Worm (Caenorhabditis elegans) whole organism, young adult: ENCODE data around the gene Y57G11C.46.
"Not testable (repeated sequence)": the region's sequence is repeated elsewhere in the genome, so short reads cannot be mapped to it uniquely, and the experiment has no call there.

Source experiments
- C06A6.2 ChIP-seq: fragments of 200-800 bp; sonication (Bioruptor generic); conservative IDR thresholded peaks from 2 replicates; pipeline ENCODE4 v1.3.6; 2022; ENCODE audit warnings: missing genetic modification characterization, missing compliant biosample characterization
- K11D2.4 ChIP-seq: fragments of 200-800 bp; sonication (Bioruptor generic); IDR thresholded peaks from 2 replicates; pipeline ENCODE4 v1.3.6; 2022; ENCODE audit warnings: missing genetic modification reagents, missing genetic modification characterization, missing compliant biosample characterization
- K12H6.12 ChIP-seq: fragments of 200-800 bp; sonication (Bioruptor generic); optimal IDR thresholded peaks from 2 replicates; lab custom pipeline; 2018; ENCODE audit warnings: mild to moderate bottlenecking, missing genetic modification characterization, missing compliant biosample characterization
- Y53G8AR.9 ChIP-seq: fragments of 200-800 bp; sonication (Bioruptor generic); conservative IDR thresholded peaks from 2 replicates; pipeline ENCODE4 v1.3.6; 2022; ENCODE audit warnings: missing genetic modification reagents, missing genetic modification characterization, missing compliant biosample characterization
- Y67H2A.10 ChIP-seq: fragments of 200-800 bp; sonication (Bioruptor generic); conservative IDR thresholded peaks from 2 replicates; pipeline ENCODE4 v1.3.6; 2022; ENCODE audit warnings: missing genetic modification reagents, missing genetic modification characterization, missing compliant biosample characterization
- Y95B8A.8 ChIP-seq: fragments of 200-800 bp; sonication (Bioruptor generic); IDR thresholded peaks from 2 replicates; pipeline ENCODE4 v1.3.6; 2022; ENCODE audit warnings: missing genetic modification reagents, missing genetic modification characterization, missing compliant biosample characterization
- ama-1 ChIP-seq, 3 experiments: fragments of 150-350 bp in 1 of 3; sonication (generic microtip) in 2 of 3; optimal IDR thresholded peaks; 2 replicates each; lab custom pipeline; 2014 to 2018; ENCODE audit warnings: missing biosample characterization in 2 of 3, missing genetic modification characterization in 2 of 3, missing genetic modification reagents in 2 of 3
- attf-5 ChIP-seq: fragments of 200-800 bp; sonication (Bioruptor generic); optimal IDR thresholded peaks from 2 replicates; lab custom pipeline; 2018; ENCODE audit warnings: mild to moderate bottlenecking, missing genetic modification characterization, missing compliant biosample characterization
- cebp-1 ChIP-seq, 2 experiments: fragments of 200-800 bp in 1 of 2; sonication (Bioruptor generic) in 1 of 2; sonication (generic microtip) in 1 of 2; IDR thresholded peaks in 1 of 2; optimal IDR thresholded peaks in 1 of 2; 2 replicates each; pipeline versions ENCODE4 v1.3.6 to Lab custom; 2017 to 2022; ENCODE audit warnings: missing compliant biosample characterization in 2 of 2, missing genetic modification characterization in 2 of 2, mild to moderate bottlenecking in 1 of 2, missing genetic modification reagents in 1 of 2, moderate library complexity in 1 of 2
- ceh-100 ChIP-seq: fragments of 200-800 bp; sonication (Bioruptor generic); IDR thresholded peaks from 2 replicates; pipeline ENCODE4 v1.3.6; 2022; ENCODE audit warnings: missing genetic modification reagents, missing genetic modification characterization, missing compliant biosample characterization
- ceh-27 ChIP-seq: fragments of 200-800 bp; sonication (Bioruptor generic); optimal IDR thresholded peaks from 2 replicates; lab custom pipeline; 2018; ENCODE audit warnings: mild to moderate bottlenecking, missing genetic modification characterization, moderate library complexity, missing compliant biosample characterization
- egl-44 ChIP-seq: fragments of 200-800 bp; sonication (Bioruptor generic); IDR thresholded peaks from 2 replicates; pipeline ENCODE4 v1.3.6; 2022; ENCODE audit warnings: missing genetic modification reagents, missing genetic modification characterization, missing compliant biosample characterization
- ekl-4 ChIP-seq: fragments of 200-800 bp; sonication (Bioruptor generic); IDR thresholded peaks from 2 replicates; pipeline ENCODE4 v1.3.6; 2022; ENCODE audit warnings: missing genetic modification reagents, missing genetic modification characterization, missing compliant biosample characterization
- him-1 ChIP-seq: sonication (generic microtip); optimal IDR thresholded peaks from 2 replicates; lab custom pipeline; 2016; ENCODE audit warnings: missing genotype, missing genetic modification reagents, missing genetic modification characterization, missing compliant biosample characterization
- hmg-1.2 ChIP-seq: fragments of 200-800 bp; sonication (Bioruptor generic); IDR thresholded peaks from 2 replicates; pipeline ENCODE4 v1.3.6; 2022; ENCODE audit warnings: missing genetic modification reagents, missing genetic modification characterization, missing compliant biosample characterization
- let-526 ChIP-seq: fragments of 200-800 bp; sonication (Bioruptor generic); IDR thresholded peaks from 2 replicates; pipeline ENCODE4 v1.3.6; 2022; ENCODE audit warnings: missing genetic modification reagents, missing genetic modification characterization, missing compliant biosample characterization
- lir-1 ChIP-seq: fragments of 200-800 bp; sonication (Bioruptor generic); conservative IDR thresholded peaks from 2 replicates; pipeline ENCODE4 v1.3.6; 2022; ENCODE audit warnings: missing genetic modification reagents, missing genetic modification characterization, missing compliant biosample characterization
- mcd-1 ChIP-seq: fragments of 200-800 bp; sonication (Bioruptor generic); IDR thresholded peaks from 2 replicates; pipeline ENCODE4 v1.3.6; 2022; ENCODE audit warnings: missing genetic modification reagents, missing genetic modification characterization, missing compliant biosample characterization
- nfyb-1 ChIP-seq: fragments of 200-800 bp; sonication (Bioruptor generic); IDR thresholded peaks from 2 replicates; pipeline ENCODE4 v1.3.6; 2022; ENCODE audit warnings: missing genetic modification reagents, missing genetic modification characterization, missing compliant biosample characterization
- nhr-80 ChIP-seq: sonication (generic microtip); optimal IDR thresholded peaks from 2 replicates; lab custom pipeline; 2016; ENCODE audit warnings: missing genetic modification characterization, missing compliant biosample characterization
- pbrm-1 ChIP-seq: fragments of 200-800 bp; sonication (Bioruptor generic); IDR thresholded peaks from 2 replicates; pipeline ENCODE4 v1.3.6; 2022; ENCODE audit warnings: missing genetic modification reagents, missing genetic modification characterization, missing compliant biosample characterization
- rcor-1 ChIP-seq: fragments of 200-800 bp; sonication (Bioruptor generic); IDR thresholded peaks from 2 replicates; pipeline ENCODE4 v1.3.6; 2022; ENCODE audit warnings: missing genetic modification reagents, missing genetic modification characterization, missing compliant biosample characterization
- snpc-4 ChIP-seq, 5 experiments: fragments of 150-350 bp in 1 of 5; sonication (generic microtip) in 4 of 5; optimal IDR thresholded peaks; 2 replicates each; lab custom pipeline; 2014 to 2018; ENCODE audit warnings: missing genetic modification characterization in 5 of 5, missing biosample characterization in 3 of 5, antibody characterized with exemption in 2 of 5, mild to moderate bottlenecking in 2 of 5, missing compliant biosample characterization in 2 of 5, missing genotype in 2 of 5, moderate library complexity in 2 of 5, missing genetic modification reagents in 1 of 5

Gene Y57G11C.46

DNA sequence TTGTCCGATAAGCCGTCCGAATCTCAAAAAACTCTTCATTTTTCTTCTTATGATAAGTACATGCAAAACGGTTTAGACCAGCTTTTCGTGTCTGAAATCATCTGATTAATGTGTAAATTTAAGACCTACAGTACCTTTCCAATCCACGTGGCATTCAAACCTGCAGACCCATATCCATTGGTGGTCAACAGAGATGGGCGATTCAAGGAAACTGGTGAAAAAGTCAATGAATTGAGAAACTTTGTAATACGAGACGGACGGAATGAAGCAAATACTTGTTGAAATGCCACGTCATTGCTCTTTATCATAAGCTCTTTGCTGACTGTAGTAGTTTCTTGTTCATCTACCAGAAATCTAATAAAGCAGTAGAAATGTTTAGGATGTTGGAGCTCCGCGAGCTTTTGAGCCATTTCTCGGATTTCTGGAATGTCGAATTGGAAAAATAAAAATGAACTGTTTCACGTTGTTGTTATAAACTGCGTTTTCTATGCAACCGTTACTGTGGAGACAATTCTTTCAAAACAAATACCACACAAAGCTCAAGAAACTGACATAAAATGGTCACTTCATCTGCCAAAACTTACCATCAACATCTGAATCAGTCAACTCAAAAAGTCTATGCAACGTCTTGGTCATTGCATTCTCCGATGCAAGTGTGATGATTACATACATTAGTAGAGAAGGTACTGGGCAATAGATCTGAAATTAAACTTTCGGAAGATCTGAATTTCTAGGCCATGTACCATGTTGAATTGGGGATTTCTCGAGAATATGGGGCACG, 52.1 kb downstream of the Y57G11C.46 start:
- TF ChIP-seq Y53G8AR.9 (GFP tag; lab: Robert Waterston, UW) (peak; percentile 30; the same call in 1 of the 2 replicates), him-1 (tag; lab: Kevin White, UChicago) (no peak), let-526 (no peak), ama-1 (optimal IDR thresholded peaks at IDR 0.05; lab: Kevin White, UChicago) (peak; percentile 70), ama-1 (GFP tag; optimal IDR thresholded peaks at IDR 0.05; lab: Kevin White, UChicago) (no peak), cebp-1 (GFP tag; IDR thresholded peaks at IDR 0.05; lab: Robert Waterston, UW) (no peak), cebp-1 (tag; optimal IDR thresholded peaks at IDR 0.05; lab: Kevin White, UChicago) (peak; percentile 28)

DNA sequence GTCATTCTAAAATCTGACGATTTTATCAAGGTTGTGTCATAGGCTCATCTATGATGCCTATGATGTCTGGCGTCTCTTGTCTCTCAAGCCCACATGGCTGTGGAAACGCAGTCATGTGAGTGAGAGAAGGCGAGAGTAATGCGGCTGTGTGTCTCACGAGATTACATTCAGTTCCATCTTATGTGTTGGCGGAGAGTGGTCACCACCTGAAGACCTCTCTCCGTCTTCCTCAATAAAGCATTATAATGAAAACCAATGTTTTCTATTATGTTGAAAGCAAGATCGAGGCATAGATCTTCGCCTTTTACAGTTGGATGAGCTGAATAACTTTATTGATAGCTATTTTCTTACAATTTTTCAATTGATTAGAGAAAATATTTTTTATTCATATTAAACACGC, 52.8 kb downstream of the Y57G11C.46 start:
- TF ChIP-seq ceh-100 (0 out of 2 replicates have a peak, but pooled peaks have one; percentile 40), ekl-4 (peak; percentile 57; the same call in 1 of the 2 replicates), C06A6.2 (GFP tag; lab: Robert Waterston, UW) (peak; percentile 58; the same call in 1 of the 2 replicates), let-526 (peak; percentile 6; the same call in 1 of the 2 replicates), ceh-27 (GFP tag; lab: Kevin White, UChicago) (peak; percentile 26), nfyb-1 (GFP tag; lab: Robert Waterston, UW) (0 out of 2 replicates have a peak, but pooled peaks have one; percentile 41), egl-44 (GFP tag; lab: Robert Waterston, UW) (peak; percentile 73; the same call in 1 of the 2 replicates), mcd-1 (GFP tag; lab: Robert Waterston, UW) (peak; percentile 74), lir-1 (GFP tag; lab: Robert Waterston, UW) (peak; percentile 27; the same call in 1 of the 2 replicates), snpc-4 (GFP tag; optimal IDR thresholded peaks at IDR 0.05; lab: Kevin White, UChicago) (peak; percentile 20), cebp-1 (GFP tag; IDR thresholded peaks at IDR 0.05; lab: Robert Waterston, UW) (0 out of 2 replicates have a peak, but pooled peaks have one; percentile 18), K11D2.4 (GFP tag; lab: Robert Waterston, UW) (peak; percentile 42; the same call in 1 of the 2 replicates), attf-5 (GFP tag; lab: Kevin White, UChicago) (peak; percentile 39), K12H6.12 (tag; lab: Kevin White, UChicago) (peak; percentile 9), hmg-1.2 (GFP tag; lab: Robert Waterston, UW) (peak; percentile 56; the same call in 1 of the 2 replicates), rcor-1 (GFP tag; lab: Robert Waterston, UW) (peak; percentile 65; the same call in 1 of the 2 replicates), Y95B8A.8 (0 out of 2 replicates have a peak, but pooled peaks have one; percentile 7), pbrm-1 (GFP tag; lab: Robert Waterston, UW) (0 out of 2 replicates have a peak, but pooled peaks have one; percentile 38), nhr-80 (tag; lab: Kevin White, UChicago) (peak; percentile 28), Y67H2A.10 (GFP tag; lab: Robert Waterston, UW) (0 out of 2 replicates have a peak, but pooled peaks have one; percentile 8)
- not testable (repeated sequence) for TF ChIP-seq snpc-4, cebp-1 (tag; optimal IDR thresholded peaks at IDR 0.05; lab: Kevin White, UChicago)
